Worm (Caenorhabditis elegans): ENCODE measurements around the gene cox-17.

ce11 chrIII:149132-149531 is 41.7 kb upstream of the cox-17 start:
- TF ChIP-seq npax-4 (tag; optimal IDR thresholded peaks at IDR 0.05) (no peak), elt-4 (tag; optimal IDR thresholded peaks at IDR 0.05) (no peak), dve-1 (tag; optimal IDR thresholded peaks at IDR 0.05) (no peak), ama-1 (optimal IDR thresholded peaks at IDR 0.05) (no peak), fkh-10 (GFP tag; optimal IDR thresholded peaks at IDR 0.05) (no peak), tbx-2 (tag; optimal IDR thresholded peaks at IDR 0.05) (no peak), C38D4.7 (GFP tag; optimal IDR thresholded peaks at IDR 0.05) (no peak), tbx-7 (tag; optimal IDR thresholded peaks at IDR 0.05) (no peak), ceh-14 (tag; optimal IDR thresholded peaks at IDR 0.05) (no peak), pat-9 (tag; optimal IDR thresholded peaks at IDR 0.05) (no peak), pax-1 (tag; optimal IDR thresholded peaks at IDR 0.05) (no peak)
